Worm (Caenorhabditis elegans): Measurements from ENCODE around the gene vps-60.

DNA sequence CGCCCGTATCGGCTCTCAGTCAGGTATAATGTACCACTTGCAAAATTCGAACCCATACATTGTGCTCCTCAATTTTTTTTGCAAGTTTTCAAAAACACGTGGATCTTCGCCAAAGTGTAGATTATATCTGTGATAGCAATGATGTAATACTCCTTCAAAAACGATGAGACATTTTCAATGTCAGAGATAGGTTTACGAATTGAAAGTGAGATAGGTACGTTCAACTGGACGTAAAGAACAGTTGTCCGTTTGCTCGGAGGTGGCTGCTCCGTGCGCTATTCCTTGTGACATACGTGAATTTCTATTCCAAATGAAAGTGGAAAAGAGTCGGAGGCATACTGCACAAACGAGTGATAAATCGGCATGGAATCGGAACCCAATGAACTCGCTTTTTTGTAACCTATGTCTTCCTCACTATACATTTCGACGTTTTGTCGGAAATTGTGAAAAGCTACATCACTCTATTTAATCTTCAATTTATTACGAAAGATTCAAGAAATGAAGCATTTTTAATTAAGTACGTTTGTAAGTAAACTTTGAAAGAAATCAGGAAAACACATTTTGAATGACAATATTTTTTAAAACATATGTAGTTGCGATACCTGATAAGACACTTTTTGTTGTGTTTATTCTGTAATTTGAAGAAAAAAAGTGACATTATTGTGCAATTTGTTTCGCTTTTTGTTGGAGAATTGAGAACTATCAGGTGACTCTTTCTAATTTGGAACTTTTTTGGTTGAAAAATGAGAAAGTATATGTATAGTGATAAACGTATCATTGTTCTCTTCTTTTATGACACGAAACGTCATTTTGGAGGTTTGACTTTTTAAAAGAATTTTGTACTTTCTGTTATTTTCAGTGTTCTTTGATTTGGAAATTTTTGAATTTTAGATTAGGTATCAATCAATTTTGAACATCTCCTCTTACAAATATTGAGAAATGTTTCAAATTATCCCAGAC is 48.8 kb upstream of the vps-60 start:
- TF ChIP-seq ceh-22 (tag; optimal IDR thresholded peaks at IDR 0.05) (no peak), sox-4 (tag; optimal IDR thresholded peaks at IDR 0.05) (no peak), tbx-2 (tag; optimal IDR thresholded peaks at IDR 0.05) (no peak), pha-4 (tag; optimal IDR thresholded peaks at IDR 0.05) (no peak), ceh-34 (tag; optimal IDR thresholded peaks at IDR 0.05) (no peak), ama-1 (optimal IDR thresholded peaks at IDR 0.05) (no peak), ceh-14 (tag; optimal IDR thresholded peaks at IDR 0.05) (no peak), ttx-3 (tag; optimal IDR thresholded peaks at IDR 0.05) (no peak), ceh-9 (tag; optimal IDR thresholded peaks at IDR 0.05) (no peak)
